Worm (Caenorhabditis elegans): ENCODE measurements around the gene elo-8.
A peak's percentile ranks its signal among the peaks of the same experiment; 100 is the strongest.

Gene elo-8

ce11 chrIII:11207825-11208224 is 24.0 kb downstream of the elo-8 start:
- TF ChIP-seq ztf-23 (GFP tag; IDR thresholded peaks at IDR 0.05) (no peak), tab-1 (GFP tag; IDR thresholded peaks at IDR 0.05) (no peak), flt-1 (GFP tag; IDR thresholded peaks at IDR 0.05) (no peak), cog-1 (tag; optimal IDR thresholded peaks at IDR 0.05) (no peak), T22C8.4 (GFP tag; IDR thresholded peaks at IDR 0.05) (no peak), ztf-29 (GFP tag; IDR thresholded peaks at IDR 0.05) (peak; percentile 36; the same call in 1 of the 2 replicates), klf-2 (GFP tag; conservative IDR thresholded peaks at IDR 0.05) (no peak), med-1 (GFP tag; optimal IDR thresholded peaks at IDR 0.05; ENCODE audit: insufficient read depth) (no peak)

ce11 chrIII:11206875-11207274 is 25.0 kb downstream of the elo-8 start:
- TF ChIP-seq ztf-23 (GFP tag; IDR thresholded peaks at IDR 0.05), result no peak
- no peak for TF ChIP-seq tab-1 (GFP tag; IDR thresholded peaks at IDR 0.05)
- TF ChIP-seq cog-1 (tag; optimal IDR thresholded peaks at IDR 0.05), result no peak
- TF ChIP-seq T22C8.4 (GFP tag; IDR thresholded peaks at IDR 0.05), result no peak
- no peak for TF ChIP-seq ztf-29 (GFP tag; IDR thresholded peaks at IDR 0.05)
- no peak for TF ChIP-seq ref-1 (GFP tag; conservative IDR thresholded peaks at IDR 0.05)
- no peak for TF ChIP-seq med-1 (GFP tag; optimal IDR thresholded peaks at IDR 0.05; ENCODE audit: insufficient read depth)
- no peak for TF ChIP-seq flt-1 (GFP tag; IDR thresholded peaks at IDR 0.05)
- no peak for TF ChIP-seq klf-2 (GFP tag; conservative IDR thresholded peaks at IDR 0.05)

ce11 chrIII:11202992-11203391 is 28.9 kb downstream of the elo-8 start:
- TF ChIP-seq ztf-23 (GFP tag; IDR thresholded peaks at IDR 0.05), result no peak
- TF ChIP-seq klf-2 (GFP tag; conservative IDR thresholded peaks at IDR 0.05), result no peak
- no peak for TF ChIP-seq med-1 (GFP tag; optimal IDR thresholded peaks at IDR 0.05; ENCODE audit: insufficient read depth)
- no peak for TF ChIP-seq T22C8.4 (GFP tag; IDR thresholded peaks at IDR 0.05)

- TF ChIP-seq med-1 (GFP tag; optimal IDR thresholded peaks at IDR 0.05; ENCODE audit: insufficient read depth) (no peak), ztf-29 (GFP tag; IDR thresholded peaks at IDR 0.05) (no peak), ref-1 (GFP tag; conservative IDR thresholded peaks at IDR 0.05) (no peak), tab-1 (GFP tag; IDR thresholded peaks at IDR 0.05) (no peak), klf-2 (GFP tag; conservative IDR thresholded peaks at IDR 0.05) (no peak), flt-1 (GFP tag; IDR thresholded peaks at IDR 0.05) (no peak), ztf-23 (GFP tag; IDR thresholded peaks at IDR 0.05) (no peak)
Observed at ce11 chrIII:11200879-11201518, 30.9 kb downstream of the elo-8 start.

ce11 chrIII:11197327-11197726 is 34.5 kb downstream of the elo-8 start:
- TF ChIP-seq ztf-23 (GFP tag; IDR thresholded peaks at IDR 0.05) (no peak), klf-2 (GFP tag; conservative IDR thresholded peaks at IDR 0.05) (no peak), cog-1 (tag; optimal IDR thresholded peaks at IDR 0.05) (no peak), T22C8.4 (GFP tag; IDR thresholded peaks at IDR 0.05) (no peak), tab-1 (GFP tag; IDR thresholded peaks at IDR 0.05) (no peak), med-1 (GFP tag; optimal IDR thresholded peaks at IDR 0.05; ENCODE audit: insufficient read depth) (no peak), flt-1 (GFP tag; IDR thresholded peaks at IDR 0.05) (no peak), ref-1 (GFP tag; conservative IDR thresholded peaks at IDR 0.05) (no peak), ztf-29 (GFP tag; IDR thresholded peaks at IDR 0.05) (no peak)

- TF ChIP-seq med-1 (GFP tag; optimal IDR thresholded peaks at IDR 0.05; ENCODE audit: insufficient read depth) (no peak), klf-2 (GFP tag; conservative IDR thresholded peaks at IDR 0.05) (no peak), flt-1 (GFP tag; IDR thresholded peaks at IDR 0.05) (no peak), T22C8.4 (GFP tag; IDR thresholded peaks at IDR 0.05) (no peak)
Observed at ce11 chrIII:11195553-11195952, 36.3 kb downstream of the elo-8 start.

- TF ChIP-seq klf-2 (GFP tag; conservative IDR thresholded peaks at IDR 0.05) (no peak), cog-1 (tag; optimal IDR thresholded peaks at IDR 0.05) (no peak), tab-1 (GFP tag; IDR thresholded peaks at IDR 0.05) (no peak), ref-1 (GFP tag; conservative IDR thresholded peaks at IDR 0.05) (no peak), ztf-23 (GFP tag; IDR thresholded peaks at IDR 0.05) (no peak), T22C8.4 (GFP tag; IDR thresholded peaks at IDR 0.05) (no peak), ztf-29 (GFP tag; IDR thresholded peaks at IDR 0.05) (no peak), flt-1 (GFP tag; IDR thresholded peaks at IDR 0.05) (no peak), med-1 (GFP tag; optimal IDR thresholded peaks at IDR 0.05; ENCODE audit: insufficient read depth) (no peak)
Observed at ce11 chrIII:11195140-11195539, 36.7 kb downstream of the elo-8 start, which contains the start of gene tra-1. TSS of gene tra-1 (minus strand) at chrIII:11195201.

- no peak for TF ChIP-seq klf-2 (GFP tag; conservative IDR thresholded peaks at IDR 0.05)
- TF ChIP-seq ztf-23 (GFP tag; IDR thresholded peaks at IDR 0.05), result no peak
- TF ChIP-seq med-1 (GFP tag; optimal IDR thresholded peaks at IDR 0.05; ENCODE audit: insufficient read depth), result no peak
- 0 out of 2 replicates have a peak, but pooled peaks have one; percentile 29 for TF ChIP-seq ztf-29 (GFP tag; IDR thresholded peaks at IDR 0.05)
- no peak for TF ChIP-seq flt-1 (GFP tag; IDR thresholded peaks at IDR 0.05)
- TF ChIP-seq ref-1 (GFP tag; conservative IDR thresholded peaks at IDR 0.05), result no peak
- no peak for TF ChIP-seq tab-1 (GFP tag; IDR thresholded peaks at IDR 0.05)
Observed at ce11 chrIII:11194123-11194522, 37.7 kb downstream of the elo-8 start.

ce11 chrIII:11193251-11193650 is 38.6 kb downstream of the elo-8 start:
- TF ChIP-seq T22C8.4 (GFP tag; IDR thresholded peaks at IDR 0.05), result no peak
- no peak for TF ChIP-seq cog-1 (tag; optimal IDR thresholded peaks at IDR 0.05)
- TF ChIP-seq ztf-23 (GFP tag; IDR thresholded peaks at IDR 0.05), result no peak
- TF ChIP-seq tab-1 (GFP tag; IDR thresholded peaks at IDR 0.05), result no peak

ce11 chrIII:11188132-11188531 is 43.7 kb downstream of the elo-8 start:
- TF ChIP-seq ref-1 (GFP tag; conservative IDR thresholded peaks at IDR 0.05) (no peak), ztf-23 (GFP tag; IDR thresholded peaks at IDR 0.05) (no peak), klf-2 (GFP tag; conservative IDR thresholded peaks at IDR 0.05) (no peak), ztf-29 (GFP tag; IDR thresholded peaks at IDR 0.05) (no peak), cog-1 (tag; optimal IDR thresholded peaks at IDR 0.05) (no peak), tab-1 (GFP tag; IDR thresholded peaks at IDR 0.05) (no peak), med-1 (GFP tag; optimal IDR thresholded peaks at IDR 0.05; ENCODE audit: insufficient read depth) (no peak), flt-1 (GFP tag; IDR thresholded peaks at IDR 0.05) (no peak), T22C8.4 (GFP tag; IDR thresholded peaks at IDR 0.05) (no peak)
